Worm (Caenorhabditis elegans) whole organism, early embryonic: ENCODE measurements around the gene Y55F3BL.4.

Source experiments
- B0310.2 ChIP-seq: sonication (generic microtip); optimal IDR thresholded peaks from 2 replicates; lab custom pipeline; 2016; ENCODE audit warnings: mild to moderate bottlenecking, missing genetic modification characterization, missing compliant biosample characterization
- F13C5.2 ChIP-seq: sonication (generic microtip); optimal IDR thresholded peaks from 2 replicates; lab custom pipeline; 2017; ENCODE audit warnings: mild to moderate bottlenecking, missing genetic modification characterization, inconsistent platforms, missing compliant biosample characterization
- aly-1 ChIP-seq: sonication (generic microtip); optimal IDR thresholded peaks from 2 replicates; lab custom pipeline; 2016; ENCODE audit warnings: missing genetic modification characterization, missing compliant biosample characterization
- ama-1 ChIP-seq: fragments of 150-350 bp; optimal IDR thresholded peaks from 2 replicates; lab custom pipeline; 2014
- ceh-13 ChIP-seq: fragments of 200-800 bp; sonication (Bioruptor generic); optimal IDR thresholded peaks from 2 replicates; lab custom pipeline; 2018; ENCODE audit warnings: mild to moderate bottlenecking, missing genetic modification characterization, missing compliant biosample characterization
- ceh-36 ChIP-seq: sonication (generic microtip); optimal IDR thresholded peaks from 2 replicates; lab custom pipeline; 2016; ENCODE audit warnings: missing genetic modification characterization, inconsistent platforms, missing compliant biosample characterization
- ets-7 ChIP-seq: sonication (generic microtip); optimal IDR thresholded peaks from 2 replicates; lab custom pipeline; 2016; ENCODE audit warnings: missing genotype, missing genetic modification characterization, missing compliant biosample characterization
- flt-1 ChIP-seq: fragments of 200-800 bp; sonication (Bioruptor generic); IDR thresholded peaks from 2 replicates; pipeline ENCODE4 v1.3.6; 2022; ENCODE audit warnings: missing genetic modification characterization, missing compliant biosample characterization
- hmbx-1 ChIP-seq: sonication (generic microtip); optimal IDR thresholded peaks from 2 replicates; lab custom pipeline; 2016; ENCODE audit warnings: mild to moderate bottlenecking, missing genetic modification characterization, missing compliant biosample characterization
- hmg-4 ChIP-seq: fragments of 200-800 bp; sonication (Bioruptor generic); optimal IDR thresholded peaks from 2 replicates; lab custom pipeline; 2018; ENCODE audit warnings: mild to moderate bottlenecking, missing genetic modification characterization, missing compliant biosample characterization
- hnd-1 ChIP-seq: sonication (generic microtip); optimal IDR thresholded peaks from 2 replicates; lab custom pipeline; 2016; ENCODE audit warnings: missing genetic modification characterization, missing compliant biosample characterization
- pes-1 ChIP-seq: fragments of 200-800 bp; sonication (Bioruptor generic); IDR thresholded peaks from 2 replicates; pipeline ENCODE4 v1.3.6; 2022; ENCODE audit warnings: missing genetic modification reagents, missing genetic modification characterization, missing compliant biosample characterization
- scrt-1 ChIP-seq: fragments of 200-800 bp; sonication (Bioruptor generic); IDR thresholded peaks from 2 replicates; pipeline ENCODE4 v1.3.6; 2022; ENCODE audit warnings: missing genetic modification characterization, missing compliant biosample characterization
- sea-1 ChIP-seq: fragments of 200-800 bp; sonication (Bioruptor generic); conservative IDR thresholded peaks from 2 replicates; pipeline ENCODE4 v1.3.6; 2022; ENCODE audit warnings: missing genetic modification characterization, missing compliant biosample characterization
- tbx-11 ChIP-seq: fragments of 200-800 bp; sonication (Bioruptor generic); IDR thresholded peaks from 2 replicates; pipeline ENCODE4 v1.3.6; 2022; ENCODE audit warnings: missing genetic modification characterization, missing compliant biosample characterization
- tbx-37 ChIP-seq: fragments of 200-800 bp; sonication (Bioruptor generic); conservative IDR thresholded peaks from 2 replicates; pipeline ENCODE4 v1.3.6; 2022; ENCODE audit warnings: missing genetic modification reagents, missing genetic modification characterization, missing compliant biosample characterization
- tra-4 ChIP-seq: sonication (generic microtip); optimal IDR thresholded peaks from 2 replicates; lab custom pipeline; 2017; ENCODE audit warnings: missing genetic modification characterization, missing compliant biosample characterization

Y55F3BL.4 gene

ce11 chrIV:830262-830960, 25.5 kb downstream of the Y55F3BL.4 start:
- TF ChIP-seq F13C5.2 (tag; lab: Kevin White, UChicago) (no peak), ets-7 (tag; lab: Kevin White, UChicago) (no peak), aly-1 (no peak), ama-1 (lab: Kevin White, UChicago) (no peak), B0310.2 (tag; lab: Kevin White, UChicago) (no peak), pes-1 (GFP tag; lab: Robert Waterston, UW) (no peak), tbx-37 (GFP tag; lab: Robert Waterston, UW) (no peak), flt-1 (GFP tag; lab: Robert Waterston, UW) (no peak), sea-1 (no peak), hnd-1 (tag; lab: Kevin White, UChicago) (no peak), hmbx-1 (tag; lab: Kevin White, UChicago) (no peak), tbx-11 (no peak), hmg-4 (GFP tag; lab: Kevin White, UChicago) (no peak), ceh-36 (tag; lab: Kevin White, UChicago) (no peak)

- TF ChIP-seq ama-1 (lab: Kevin White, UChicago) (no peak), pes-1 (GFP tag; lab: Robert Waterston, UW) (no peak), F13C5.2 (tag; lab: Kevin White, UChicago) (no peak), scrt-1 (GFP tag; lab: Robert Waterston, UW) (no peak)
Observed at ce11 chrIV:831796-832486, 27.0 kb downstream of the Y55F3BL.4 start, which contains the start of the genes madf-1 and Y55F3BR.10. Gene madf-1 (minus strand): TSS chrIV:831896. Gene Y55F3BR.10 (plus strand): TSS chrIV:832436.

DNA sequence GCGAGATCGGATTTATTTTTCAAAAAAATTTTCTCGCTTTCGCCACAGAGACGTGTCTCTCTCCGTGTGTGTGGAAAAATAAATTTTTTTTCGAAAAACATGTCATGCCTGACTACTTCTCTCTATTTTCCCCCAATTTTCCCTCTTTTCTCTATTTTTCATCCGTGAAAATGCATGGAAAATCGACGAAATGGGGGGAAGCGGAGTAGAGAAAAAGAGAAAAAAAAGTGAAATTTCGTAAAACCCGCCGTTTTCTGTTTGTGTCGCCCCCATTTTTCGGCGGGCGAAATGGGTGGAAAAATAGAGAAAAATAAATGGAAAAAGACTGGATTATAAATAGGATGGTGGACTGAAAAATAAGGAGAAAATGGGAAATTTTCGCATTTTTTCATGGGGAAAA, 28.6 kb downstream of the Y55F3BL.4 start:
- TF ChIP-seq aly-1, result no peak
- TF ChIP-seq sea-1, result no peak
- TF ChIP-seq pes-1 (GFP tag; lab: Robert Waterston, UW), result no peak
- TF ChIP-seq hmbx-1 (tag; lab: Kevin White, UChicago), result no peak
- TF ChIP-seq hnd-1 (tag; lab: Kevin White, UChicago), result no peak
- TF ChIP-seq hmg-4 (GFP tag; lab: Kevin White, UChicago), result no peak
- no peak for TF ChIP-seq B0310.2 (tag; lab: Kevin White, UChicago)
- TF ChIP-seq tbx-37 (GFP tag; lab: Robert Waterston, UW), result no peak
- no peak for TF ChIP-seq ceh-36 (tag; lab: Kevin White, UChicago)
- TF ChIP-seq ama-1 (lab: Kevin White, UChicago), result no peak
- no peak for TF ChIP-seq scrt-1 (GFP tag; lab: Robert Waterston, UW)
- TF ChIP-seq flt-1 (GFP tag; lab: Robert Waterston, UW), result no peak
- TF ChIP-seq ceh-13 (GFP tag; lab: Kevin White, UChicago), result no peak

DNA sequence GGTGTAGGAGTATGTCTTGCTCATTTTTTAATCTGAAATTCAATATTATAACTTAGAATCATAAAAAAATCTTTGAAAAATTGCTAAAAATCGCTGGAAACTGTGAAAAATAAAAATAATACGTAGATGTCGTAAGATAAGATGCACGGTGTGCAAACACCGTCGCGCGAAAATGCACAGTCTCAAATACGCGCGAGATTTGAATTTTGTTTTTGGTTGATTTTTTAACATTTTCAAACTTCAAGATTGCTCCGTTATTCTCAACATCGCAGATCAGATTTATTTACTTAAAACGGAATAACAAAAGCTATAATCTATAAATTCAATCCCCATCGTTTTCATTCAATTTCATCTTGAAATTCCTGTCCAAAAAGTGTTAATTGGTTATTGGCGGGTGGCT, 37.2 kb downstream of the Y55F3BL.4 start, which contains the start of gene Y55F3BR.6:
Gene Y55F3BR.6, minus strand, starts transcription at position 32 of the 400 bp plus-strand sequence.
- no peak for TF ChIP-seq tbx-11
- no peak for TF ChIP-seq hmg-4 (GFP tag; lab: Kevin White, UChicago)
- TF ChIP-seq tbx-37 (GFP tag; lab: Robert Waterston, UW), result no peak
- no peak for TF ChIP-seq hmbx-1 (tag; lab: Kevin White, UChicago)
- no peak for TF ChIP-seq ceh-13 (GFP tag; lab: Kevin White, UChicago)
- TF ChIP-seq ets-7 (tag; lab: Kevin White, UChicago), result no peak
- no peak for TF ChIP-seq hnd-1 (tag; lab: Kevin White, UChicago)
- TF ChIP-seq F13C5.2 (tag; lab: Kevin White, UChicago), result no peak
- TF ChIP-seq aly-1, result no peak
- TF ChIP-seq B0310.2 (tag; lab: Kevin White, UChicago), result no peak
- TF ChIP-seq flt-1 (GFP tag; lab: Robert Waterston, UW), result no peak
- TF ChIP-seq tra-4, result no peak
- no peak for TF ChIP-seq ceh-36 (tag; lab: Kevin White, UChicago)
- TF ChIP-seq sea-1, result no peak

- no peak for TF ChIP-seq ets-7 (tag; lab: Kevin White, UChicago)
- peak; percentile 41 for TF ChIP-seq aly-1
- peak; percentile 62 for TF ChIP-seq flt-1 (GFP tag; lab: Robert Waterston, UW)
- peak; percentile 15 for TF ChIP-seq B0310.2 (tag; lab: Kevin White, UChicago)
- peak; percentile 76; the same call in 1 of the 2 replicates for TF ChIP-seq scrt-1 (GFP tag; lab: Robert Waterston, UW)
- TF ChIP-seq F13C5.2 (tag; lab: Kevin White, UChicago), result peak; percentile 70
- TF ChIP-seq hmg-4 (GFP tag; lab: Kevin White, UChicago), result peak; percentile 45
- TF ChIP-seq ama-1 (lab: Kevin White, UChicago), result no peak
- no peak for TF ChIP-seq tra-4
- TF ChIP-seq ceh-36 (tag; lab: Kevin White, UChicago), result peak; percentile 52
- TF ChIP-seq tbx-11, result peak; percentile 76
- peak; percentile 52; the same call in 1 of the 2 replicates for TF ChIP-seq tbx-37 (GFP tag; lab: Robert Waterston, UW)
- TF ChIP-seq pes-1 (GFP tag; lab: Robert Waterston, UW), result peak; percentile 75
- TF ChIP-seq ceh-13 (GFP tag; lab: Kevin White, UChicago), result peak; percentile 44
- TF ChIP-seq sea-1, result peak; percentile 65; the same call in 1 of the 2 replicates
- peak; percentile 51 for TF ChIP-seq hnd-1 (tag; lab: Kevin White, UChicago)
- TF ChIP-seq hmbx-1 (tag; lab: Kevin White, UChicago), result no peak
Observed at ce11 chrIV:842630-843029, 37.7 kb downstream of the Y55F3BL.4 start.

DNA sequence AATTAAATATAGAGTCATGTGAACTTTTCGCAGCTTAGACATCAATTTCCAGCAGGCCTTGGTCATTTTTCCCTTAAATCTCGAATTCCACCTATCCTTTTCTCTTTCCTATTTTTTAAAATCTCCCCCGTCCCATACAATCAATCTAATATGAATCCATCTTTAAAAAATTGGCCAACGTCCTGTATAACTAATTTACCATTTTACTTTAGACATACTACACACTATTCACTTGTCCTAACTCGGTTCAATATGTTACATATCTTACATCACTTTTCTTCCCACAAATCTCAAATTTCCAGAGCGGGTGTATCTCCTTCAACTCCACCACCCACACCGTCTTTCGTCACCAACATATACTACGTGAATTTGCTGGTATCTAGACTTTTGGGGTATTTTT, 40.3 kb downstream of the Y55F3BL.4 start, which contains the start of gene lgc-33:
Gene lgc-33, plus strand, starts transcription at position 301 of the 400 bp plus-strand sequence.
- TF ChIP-seq sea-1 (no peak), ceh-36 (tag; lab: Kevin White, UChicago) (no peak), ama-1 (lab: Kevin White, UChicago) (no peak), ets-7 (tag; lab: Kevin White, UChicago) (no peak), hmbx-1 (tag; lab: Kevin White, UChicago) (no peak), pes-1 (GFP tag; lab: Robert Waterston, UW) (no peak), hmg-4 (GFP tag; lab: Kevin White, UChicago) (no peak), hnd-1 (tag; lab: Kevin White, UChicago) (no peak), tbx-11 (no peak), aly-1 (no peak)
